Worm (Caenorhabditis elegans) whole organism, L2 larva: ENCODE data around the gene slc-25A10.

Experiments used
- alr-1 ChIP-seq: fragments of 150-350 bp; optimal IDR thresholded peaks from 2 replicates; lab custom pipeline; 2014; ENCODE audit warnings: missing biosample characterization, missing genetic modification characterization
- aly-2 ChIP-seq: fragments of 150-350 bp; optimal IDR thresholded peaks from 2 replicates; lab custom pipeline; 2014; ENCODE audit warnings: missing biosample characterization, missing genetic modification characterization
- ama-1 ChIP-seq: fragments of 150-350 bp; optimal IDR thresholded peaks from 2 replicates; lab custom pipeline; 2018; ENCODE audit warnings: inconsistent platforms
- ceh-82 ChIP-seq: fragments of 150-350 bp; optimal IDR thresholded peaks from 2 replicates; lab custom pipeline; 2014; ENCODE audit warnings: missing biosample characterization, missing genetic modification characterization
- egl-27 ChIP-seq: sonication (generic microtip); optimal IDR thresholded peaks from 3 replicates; lab custom pipeline; 2017; ENCODE audit warnings: missing biosample characterization, missing genetic modification reagents, missing genetic modification characterization
- elt-1 ChIP-seq: fragments of 150-350 bp; optimal IDR thresholded peaks from 2 replicates; lab custom pipeline; 2014; ENCODE audit warnings: missing biosample characterization, missing genetic modification characterization
- lin-39 ChIP-seq: fragments of 150-350 bp; optimal IDR thresholded peaks from 2 replicates; lab custom pipeline; 2014; ENCODE audit warnings: missing biosample characterization, missing genetic modification reagents, missing genetic modification characterization
- nhr-10 ChIP-seq: sonication (generic microtip); optimal IDR thresholded peaks from 2 replicates; lab custom pipeline; 2017; ENCODE audit warnings: missing biosample characterization, missing genetic modification characterization
- ztf-4 ChIP-seq: fragments of 150-350 bp; optimal IDR thresholded peaks from 2 replicates; lab custom pipeline; 2014; ENCODE audit warnings: missing biosample characterization, missing genetic modification characterization

ce11 chrX:6687345-6687744, 38.1 kb downstream of the slc-25A10 start:
- TF ChIP-seq ceh-82: no peak
- TF ChIP-seq aly-2 (tag; lab: Kevin White, UChicago): no peak
- no peak for TF ChIP-seq elt-1 (tag; lab: Kevin White, UChicago)
- TF ChIP-seq lin-39: no peak
- no peak for TF ChIP-seq alr-1 (tag; lab: Kevin White, UChicago)
- TF ChIP-seq nhr-10 (tag; lab: Kevin White, UChicago): no peak
- no peak for TF ChIP-seq ztf-4
- no peak for TF ChIP-seq ama-1 (lab: Kevin White, UChicago)
- TF ChIP-seq egl-27 (tag; lab: Kevin White, UChicago): no peak
